Fruit fly (Drosophila melanogaster) whole organism, wandering third instar larva: ENCODE data around the gene CG13023.

Source experiments
- CG32264 ChIP-seq: fragments of 200-800 bp; sonication (Bioruptor generic); optimal IDR thresholded peaks from 2 replicates; lab custom pipeline; 2016; ENCODE audit warnings: missing biosample characterization, missing genetic modification characterization
- CG9705 ChIP-seq: fragments of 200-800 bp; sonication (Bioruptor generic); optimal IDR thresholded peaks from 2 replicates; lab custom pipeline; 2018; ENCODE audit warnings: missing biosample characterization, mild to moderate bottlenecking, missing genetic modification characterization
- CrebA ChIP-seq: fragments of 200-800 bp; sonication (Bioruptor generic); optimal IDR thresholded peaks from 2 replicates; lab custom pipeline; 2016; ENCODE audit warnings: missing biosample characterization, mild to moderate bottlenecking, missing genetic modification characterization, borderline replicate concordance
- Dfd ChIP-seq: fragments of >200 bp; optimal IDR thresholded peaks from 2 replicates; lab custom pipeline; 2017; ENCODE audit warnings: missing biosample characterization, missing genetic modification characterization
- Dif ChIP-seq: fragments of 200-275, 200-300 bp; sonication (Bioruptor generic); optimal IDR thresholded peaks from 2 replicates; lab custom pipeline; 2018; ENCODE audit warnings: missing biosample characterization, missing genetic modification characterization; ENCODE audit not compliant: partially characterized antibody
- GATAd ChIP-seq: sonication (Bioruptor generic); optimal IDR thresholded peaks from 2 replicates; lab custom pipeline; 2016; ENCODE audit warnings: missing biosample characterization, missing genetic modification characterization
- Hnf4 ChIP-seq: fragments of 200-800 bp; sonication (Bioruptor generic); optimal IDR thresholded peaks from 2 replicates; lab custom pipeline; 2016; ENCODE audit warnings: missing biosample characterization, mild to moderate bottlenecking, missing genetic modification characterization
- Hr78 ChIP-seq: fragments of >200 bp; optimal IDR thresholded peaks from 2 replicates; lab custom pipeline; 2017; ENCODE audit warnings: missing biosample characterization, missing genetic modification characterization
- Jra ChIP-seq: sonication (Bioruptor generic); optimal IDR thresholded peaks from 2 replicates; lab custom pipeline; 2016; ENCODE audit warnings: missing biosample characterization, missing genetic modification characterization
- Mio ChIP-seq: sonication (Bioruptor generic); optimal IDR thresholded peaks from 2 replicates; lab custom pipeline; 2016; ENCODE audit warnings: missing biosample characterization, missing genetic modification characterization
- Myc ChIP-seq: fragments of >200 bp; optimal IDR thresholded peaks from 2 replicates; lab custom pipeline; 2017
- N ChIP-seq: fragments of >200 bp; optimal IDR thresholded peaks from 2 replicates; lab custom pipeline; 2018; ENCODE audit warnings: missing biosample characterization, missing external identifiers, missing genetic modification characterization
- OdsH ChIP-seq: fragments of 200-800 bp; sonication (Bioruptor generic); optimal IDR thresholded peaks from 2 replicates; lab custom pipeline; 2016; ENCODE audit warnings: missing biosample characterization, mild to moderate bottlenecking, missing genetic modification characterization
- Rel ChIP-seq, 2 experiments: fragments of 200-800 bp; sonication (Bioruptor generic) in 1 of 2; optimal IDR thresholded peaks; 2 replicates in 1 of 2; 3 replicates in 1 of 2; lab custom pipeline; 2016 to 2019; ENCODE audit warnings: mild to moderate bottlenecking in 2 of 2, missing biosample characterization in 2 of 2, missing genetic modification characterization in 2 of 2, moderate library complexity in 1 of 2
- Sp1 ChIP-seq: fragments of 200-800 bp; sonication (Bioruptor generic); optimal IDR thresholded peaks from 3 replicates; lab custom pipeline; 2019; ENCODE audit warnings: missing biosample characterization, mild to moderate bottlenecking, missing genetic modification characterization, moderate library complexity
- Vsx2 ChIP-seq: fragments of 200-300, 225-300 bp; sonication (Bioruptor generic); optimal IDR thresholded peaks from 2 replicates; lab custom pipeline; 2018; ENCODE audit warnings: missing biosample characterization, missing genetic modification characterization; ENCODE audit not compliant: partially characterized antibody
- br ChIP-seq: fragments of 200-800 bp; sonication (Bioruptor generic); optimal IDR thresholded peaks from 2 replicates; lab custom pipeline; 2016; ENCODE audit warnings: missing biosample characterization, missing genetic modification characterization
- brk ChIP-seq: fragments of 200-800 bp; sonication (Bioruptor generic); optimal IDR thresholded peaks from 2 replicates; lab custom pipeline; 2016; ENCODE audit warnings: missing biosample characterization, mild to moderate bottlenecking, missing genetic modification characterization
- dl ChIP-seq, 2 experiments: fragments of 175-275, 200-275 bp in 1 of 2; fragments of 200-275 bp in 1 of 2; sonication (Bioruptor generic); optimal IDR thresholded peaks; lab custom pipeline; 2018; ENCODE audit warnings: mild to moderate bottlenecking in 2 of 2, missing biosample characterization in 2 of 2, missing genetic modification characterization in 2 of 2, moderate library complexity in 2 of 2; ENCODE audit not compliant: partially characterized antibody in 2 of 2, insufficient read depth in 1 of 2
- dmrt93B ChIP-seq: fragments of 200-800 bp; sonication (Bioruptor generic); optimal IDR thresholded peaks from 2 replicates; lab custom pipeline; 2018; ENCODE audit warnings: missing biosample characterization, mild to moderate bottlenecking, missing genetic modification characterization
- dsf ChIP-seq: sonication (Bioruptor generic); optimal IDR thresholded peaks from 2 replicates; lab custom pipeline; 2016; ENCODE audit warnings: missing biosample characterization, missing genetic modification characterization, borderline replicate concordance
- ey ChIP-seq: fragments of 200-800 bp; sonication (Bioruptor generic); optimal IDR thresholded peaks from 2 replicates; lab custom pipeline; 2016; ENCODE audit warnings: missing biosample characterization, missing genetic modification characterization
- foxo ChIP-seq, 2 experiments: fragments of 200-800 bp; sonication (Bioruptor generic); optimal IDR thresholded peaks; 2 replicates in 1 of 2; 3 replicates in 1 of 2; lab custom pipeline; 2016 to 2017; ENCODE audit warnings: missing biosample characterization in 2 of 2, missing genetic modification characterization in 2 of 2
- fru ChIP-seq: fragments of 200-800 bp; sonication (Bioruptor generic); optimal IDR thresholded peaks from 3 replicates; lab custom pipeline; 2016; ENCODE audit warnings: missing biosample characterization, mild to moderate bottlenecking, missing genetic modification characterization
- h ChIP-seq: fragments of 200-800 bp; sonication (Bioruptor generic); optimal IDR thresholded peaks from 3 replicates; lab custom pipeline; 2016; ENCODE audit warnings: missing biosample characterization, mild to moderate bottlenecking, missing genetic modification characterization
- jim ChIP-seq: fragments of 175-275, 200-325 bp; sonication (Bioruptor generic); optimal IDR thresholded peaks from 2 replicates; lab custom pipeline; 2016; ENCODE audit warnings: missing biosample characterization, mild to moderate bottlenecking, missing genetic modification characterization
- lola ChIP-seq: fragments of >200 bp; optimal IDR thresholded peaks from 2 replicates; lab custom pipeline; 2017; ENCODE audit warnings: missing biosample characterization, missing genetic modification characterization
- psq ChIP-seq: fragments of 200-800 bp; sonication (Bioruptor generic); optimal IDR thresholded peaks from 3 replicates; lab custom pipeline; 2017; ENCODE audit warnings: missing biosample characterization, mild to moderate bottlenecking, missing genetic modification characterization, moderate library complexity
- sage ChIP-seq: fragments of 200-800 bp; sonication (Bioruptor generic); optimal IDR thresholded peaks from 2 replicates; lab custom pipeline; 2016; ENCODE audit warnings: missing biosample characterization, mild to moderate bottlenecking, missing genetic modification characterization
- sv ChIP-seq: fragments of 200-800 bp; sonication (Bioruptor generic); optimal IDR thresholded peaks from 3 replicates; lab custom pipeline; 2016; ENCODE audit warnings: missing biosample characterization, missing genetic modification characterization
- tai ChIP-seq: sonication (Bioruptor generic); optimal IDR thresholded peaks from 2 replicates; lab custom pipeline; 2016; ENCODE audit warnings: missing biosample characterization, missing genetic modification characterization
- woc ChIP-seq: sonication (Bioruptor generic); optimal IDR thresholded peaks from 2 replicates; lab custom pipeline; 2016; ENCODE audit warnings: missing biosample characterization, mild to moderate bottlenecking, missing genetic modification characterization

Gene CG13023

dm6 chr3L:16889545-16889944 lies 37.7 kb downstream of the CG13023 start:
- TF ChIP-seq brk (no peak), fru (GFP tag; lab: Kevin White, UChicago) (no peak), Jra (no peak), foxo (GFP tag; optimal IDR thresholded peaks at IDR 0.05; lab: Kevin White, UChicago) (no peak), h (GFP tag; lab: Kevin White, UChicago) (peak; percentile 18)

- TF ChIP-seq CG32264 (GFP tag; lab: Kevin White, UChicago) (no peak), Jra (no peak), Dif (GFP tag; lab: Kevin White, UChicago) (no peak), jim (GFP tag; lab: Kevin White, UChicago) (no peak), tai (no peak), dl (GFP tag; optimal IDR thresholded peaks at IDR 0.05; lab: Kevin White, UChicago; ENCODE audit: insufficient read depth in 1 of 2, partially characterized antibody in 2 of 2) (no peak), N (GFP tag; lab: Kevin White, UChicago) (no peak), GATAd (no peak), OdsH (no peak), Myc (lab: Kevin White, UChicago) (no peak), CrebA (no peak)
These were observed 40.0 kb downstream of the CG13023 start for dm6 chr3L:16887272-16887671.

DNA sequence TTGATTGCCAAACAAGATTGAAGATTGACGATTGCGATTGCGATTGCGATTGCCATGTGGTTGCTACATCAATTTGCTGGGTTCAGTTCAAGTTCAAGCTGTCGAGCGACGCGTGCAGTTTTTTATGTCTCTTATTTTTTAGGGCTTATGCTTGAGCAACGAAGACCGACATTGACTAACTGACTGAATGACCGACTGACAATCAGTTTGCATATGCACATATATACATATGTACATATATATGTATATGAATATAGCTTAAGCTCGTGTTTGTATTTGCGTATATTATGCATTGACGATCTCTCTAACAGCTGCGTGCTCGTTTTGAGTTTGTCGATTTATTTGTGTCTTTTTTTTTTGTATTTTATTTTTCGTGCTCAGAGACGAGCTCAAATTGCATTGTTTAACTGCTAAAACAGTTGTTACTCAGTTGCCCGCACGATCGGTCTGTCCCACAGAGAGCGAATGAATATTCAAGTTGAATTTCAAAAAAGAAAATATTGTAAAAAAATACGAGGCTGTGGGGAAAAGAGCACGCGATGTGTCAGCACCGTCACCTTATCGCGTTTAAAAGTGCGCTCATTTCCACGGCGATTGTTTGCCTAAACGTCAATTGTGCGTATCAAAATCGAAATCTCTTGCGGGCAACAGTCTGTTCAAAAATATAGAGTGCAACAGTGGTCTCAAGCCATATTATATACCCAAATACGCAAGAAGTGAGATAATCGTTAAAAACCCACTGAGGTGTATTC lies 40.9 kb downstream of the CG13023 start:
- no peak for TF ChIP-seq woc
- no peak for TF ChIP-seq CG9705 (GFP tag; lab: Kevin White, UChicago)
- TF ChIP-seq sv (GFP tag; lab: Kevin White, UChicago): no peak
- TF ChIP-seq Rel (GFP tag; optimal IDR thresholded peaks at IDR 0.05; lab: Kevin White, UChicago): no peak
- peak; percentile 9 for TF ChIP-seq Rel (tag; optimal IDR thresholded peaks at IDR 0.05; lab: Kevin White, UChicago)
- peak; percentile 10 for TF ChIP-seq Hnf4 (GFP tag; lab: Kevin White, UChicago)
- no peak for TF ChIP-seq OdsH
- no peak for TF ChIP-seq brk
- TF ChIP-seq sage (GFP tag; lab: Kevin White, UChicago): no peak
- no peak for TF ChIP-seq lola (GFP tag; lab: Kevin White, UChicago)
- no peak for TF ChIP-seq dsf (GFP tag; lab: Kevin White, UChicago)
- TF ChIP-seq Hr78: no peak
- peak; percentile 18 for TF ChIP-seq h (GFP tag; lab: Kevin White, UChicago)
- TF ChIP-seq Dif (GFP tag; lab: Kevin White, UChicago): no peak
- TF ChIP-seq Sp1: peak; percentile 27
- no peak for TF ChIP-seq br (GFP tag; lab: Kevin White, UChicago)
- no peak for TF ChIP-seq Mio (GFP tag; lab: Kevin White, UChicago)
- no peak for TF ChIP-seq Dfd
- peak; percentile 5 for TF ChIP-seq fru (GFP tag; lab: Kevin White, UChicago)
- no peak for TF ChIP-seq psq (GFP tag; lab: Kevin White, UChicago)
- TF ChIP-seq N (GFP tag; lab: Kevin White, UChicago): no peak

- TF ChIP-seq Vsx2 (GFP tag; lab: Kevin White, UChicago): no peak
- no peak for TF ChIP-seq Mio (GFP tag; lab: Kevin White, UChicago)
- no peak for TF ChIP-seq jim (GFP tag; lab: Kevin White, UChicago)
- TF ChIP-seq sv (GFP tag; lab: Kevin White, UChicago): no peak
- no peak for TF ChIP-seq dmrt93B (GFP tag; lab: Kevin White, UChicago)
- no peak for TF ChIP-seq ey (GFP tag; lab: Kevin White, UChicago)
- no peak for TF ChIP-seq dsf (GFP tag; lab: Kevin White, UChicago)
- no peak for TF ChIP-seq OdsH
- no peak for TF ChIP-seq Dif (GFP tag; lab: Kevin White, UChicago)
- TF ChIP-seq Rel (GFP tag; optimal IDR thresholded peaks at IDR 0.05; lab: Kevin White, UChicago): no peak
- no peak for TF ChIP-seq Rel (tag; optimal IDR thresholded peaks at IDR 0.05; lab: Kevin White, UChicago)
- TF ChIP-seq Sp1: no peak
- TF ChIP-seq Hnf4 (GFP tag; lab: Kevin White, UChicago): no peak
- no peak for TF ChIP-seq Jra
These were observed 42.2 kb downstream of the CG13023 start for dm6 chr3L:16885042-16885441.
